Fruit fly (Drosophila melanogaster): ENCODE results near the gene S.
A peak's percentile ranks its signal among the peaks of the same experiment; 100 is the strongest.

The S gene

DNA sequence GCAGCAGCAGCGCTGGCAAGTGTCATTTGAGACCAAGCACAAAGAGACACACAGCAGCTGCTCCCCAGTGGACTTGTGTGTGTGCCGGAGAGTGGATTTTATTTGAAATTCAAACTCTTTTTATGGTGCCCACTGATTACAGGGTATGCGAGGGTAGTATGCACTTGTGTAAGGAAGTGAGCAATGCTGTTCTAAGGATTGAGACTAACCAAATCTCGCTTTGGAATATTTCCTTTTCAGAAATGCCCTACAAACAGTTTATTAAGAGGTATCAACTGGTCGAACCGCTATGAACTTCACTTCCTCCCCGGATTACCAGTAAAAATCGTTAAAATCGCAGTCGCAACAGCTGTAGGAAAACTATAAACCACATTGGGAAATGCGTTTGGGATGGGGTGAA lies 1.9 kb downstream of the S start (continued):
- TF ChIP-seq CG18599 (GFP tag; optimal IDR thresholded peaks at IDR 0.05) (peak; percentile 73), Bteb2 (GFP tag; optimal IDR thresholded peaks at IDR 0.05) (peak; percentile 72), Dll (GFP tag; IDR thresholded peaks at IDR 0.05; ENCODE audit: partially characterized antibody) (no peak), CG12299 (tag; optimal IDR thresholded peaks at IDR 0.05) (peak; percentile 66), hkb (optimal IDR thresholded peaks at IDR 0.05) (no peak), hkb (GFP tag; IDR thresholded peaks at IDR 0.05) (peak; percentile 92), CG17568 (GFP tag; optimal IDR thresholded peaks at IDR 0.05) (no peak), chn (GFP tag; optimal IDR thresholded peaks at IDR 0.05) (peak; percentile 98), Dek (tag; optimal IDR thresholded peaks at IDR 0.05) (peak; percentile 58), gce (GFP tag; IDR thresholded peaks at IDR 0.05) (peak; percentile 91), CG16813 (GFP tag; IDR thresholded peaks at IDR 0.05; ENCODE audit: partially characterized antibody) (no peak), CG7839 (tag; optimal IDR thresholded peaks at IDR 0.05) (peak; percentile 92), CHES-1-like (GFP tag; optimal IDR thresholded peaks at IDR 0.05) (peak; percentile 90), CG9727 (GFP tag; optimal IDR thresholded peaks at IDR 0.05) (peak; percentile 92), cg (GFP tag; optimal IDR thresholded peaks at IDR 0.05) (peak; percentile 51), rib (GFP tag; IDR thresholded peaks at IDR 0.05) (no peak), CG12391 (tag; optimal IDR thresholded peaks at IDR 0.05) (peak; percentile 93), phol (tag; optimal IDR thresholded peaks at IDR 0.05) (peak; percentile 92), CG15011 (GFP tag; optimal IDR thresholded peaks at IDR 0.05) (peak; percentile 58), CG2202 (tag; optimal IDR thresholded peaks at IDR 0.05) (peak; percentile 91), CG32532 (GFP tag; IDR thresholded peaks at IDR 0.05) (peak; percentile 81), salm (tag; optimal IDR thresholded peaks at IDR 0.05) (peak; percentile 86), CG8765 (GFP tag; IDR thresholded peaks at IDR 0.05) (peak; percentile 90; the same call in 1 of the 2 replicates), lilli (GFP tag; optimal IDR thresholded peaks at IDR 0.05) (peak; percentile 90), Fer3 (tag; optimal IDR thresholded peaks at IDR 0.05) (peak; percentile 78), pho (GFP tag; optimal IDR thresholded peaks at IDR 0.05) (peak; percentile 68), disco-r (GFP tag; optimal IDR thresholded peaks at IDR 0.05) (peak; percentile 84), NC2β (GFP tag; optimal IDR thresholded peaks at IDR 0.05) (peak; percentile 96), Nf-YA (GFP tag; IDR thresholded peaks at IDR 0.05) (peak; percentile 78), Antp (GFP tag; optimal IDR thresholded peaks at IDR 0.05) (peak; percentile 96), CG7357 (GFP tag; IDR thresholded peaks at IDR 0.05) (peak; percentile 78; the same call in 2 of the 3 replicates), Pdp1 (GFP tag; optimal IDR thresholded peaks at IDR 0.05) (peak; percentile 91 to 93), Ravus (GFP tag; IDR thresholded peaks at IDR 0.05) (peak; percentile 79), D19A (tag; optimal IDR thresholded peaks at IDR 0.05) (peak; percentile 86), CG9215 (GFP tag; IDR thresholded peaks at IDR 0.05) (peak; percentile 71), cwo (GFP tag; optimal IDR thresholded peaks at IDR 0.05) (peak; percentile 55), CG8281 (tag; optimal IDR thresholded peaks at IDR 0.05) (peak; percentile 61), bab2 (GFP tag; optimal IDR thresholded peaks at IDR 0.05) (peak; percentile 93), trh (GFP tag; optimal IDR thresholded peaks at IDR 0.05) (peak; percentile 85), MTF-1 (GFP tag; optimal IDR thresholded peaks at IDR 0.05; ENCODE audit: borderline replicate concordance) (peak; percentile 82), CG2199 (GFP tag; IDR thresholded peaks at IDR 0.05) (peak; percentile 96), Kr (GFP tag; optimal IDR thresholded peaks at IDR 0.05) (peak; percentile 79), CG11723 (GFP tag; optimal IDR thresholded peaks at IDR 0.05) (peak; percentile 81), CG9609 (GFP tag; optimal IDR thresholded peaks at IDR 0.05) (peak; percentile 96), CTCF (GFP tag; optimal IDR thresholded peaks at IDR 0.05) (peak; percentile 42), CG4730 (GFP tag; IDR thresholded peaks at IDR 0.05) (peak; percentile 89), bigmax (GFP tag; optimal IDR thresholded peaks at IDR 0.05) (no peak), CG14441 (GFP tag; IDR thresholded peaks at IDR 0.05) (peak; percentile 93), Lpt (GFP tag; optimal IDR thresholded peaks at IDR 0.05) (no peak), pb (GFP tag; optimal IDR thresholded peaks at IDR 0.05) (peak; percentile 92), esg (GFP tag; conservative IDR thresholded peaks at IDR 0.05) (peak; percentile 90), TFAM (GFP tag; optimal IDR thresholded peaks at IDR 0.05) (no peak)
